Fruit fly (Drosophila melanogaster) whole organism, pupa: ENCODE measurements around the gene Mst89B.

Source experiments
- CG12605 ChIP-seq: fragments of 200-800 bp; sonication (Bioruptor generic); IDR thresholded peaks from 2 replicates; pipeline ENCODE4 v1.3.6; 2022; ENCODE audit warnings: missing biosample characterization, missing genetic modification characterization
- CG13204 ChIP-seq: fragments of 200-800 bp; sonication (Bioruptor generic); optimal IDR thresholded peaks from 2 replicates; lab custom pipeline; 2018; ENCODE audit warnings: missing biosample characterization, mild to moderate bottlenecking, missing genetic modification characterization, moderate library complexity
- CG15710 ChIP-seq: fragments of 200-800 bp; sonication (Bioruptor generic); optimal IDR thresholded peaks from 2 replicates; lab custom pipeline; 2018; ENCODE audit warnings: missing biosample characterization, mild to moderate bottlenecking, missing genetic modification characterization, moderate library complexity
- CG32121 ChIP-seq: fragments of 200-800 bp; sonication (Bioruptor generic); IDR thresholded peaks from 2 replicates; pipeline ENCODE4 v1.3.6; 2022; ENCODE audit warnings: missing biosample characterization, missing genetic modification characterization
- CG34367 ChIP-seq: fragments of 200-800 bp; sonication (Bioruptor generic); optimal IDR thresholded peaks from 2 replicates; lab custom pipeline; 2018; ENCODE audit warnings: missing biosample characterization, mild to moderate bottlenecking, missing genetic modification characterization
- CG4496 ChIP-seq: fragments of 200-800 bp; sonication (Bioruptor generic); IDR thresholded peaks from 3 replicates; pipeline ENCODE4 v1.3.6; 2022; ENCODE audit warnings: missing biosample characterization, missing genetic modification characterization
- CG8159 ChIP-seq: fragments of 200-800 bp; sonication (Bioruptor generic); optimal IDR thresholded peaks from 3 replicates; lab custom pipeline; 2018; ENCODE audit warnings: missing biosample characterization, mild to moderate bottlenecking, missing genetic modification characterization, moderate library complexity
- D1 ChIP-seq: fragments of 200-800 bp; sonication (Bioruptor generic); optimal IDR thresholded peaks from 2 replicates; lab custom pipeline; 2018; ENCODE audit warnings: missing biosample characterization, mild to moderate bottlenecking, missing genetic modification characterization, moderate library complexity
- EcR ChIP-seq: fragments of 200-800 bp; sonication (Bioruptor generic); optimal IDR thresholded peaks from 3 replicates; lab custom pipeline; 2019; ENCODE audit warnings: missing biosample characterization, missing genetic modification characterization, mild to moderate bottlenecking, moderate library complexity, missing genetic modification reagents
- Ets98B ChIP-seq: fragments of 200-800 bp; sonication (Bioruptor generic); IDR thresholded peaks from 2 replicates; pipeline ENCODE4 v1.3.6; 2022; ENCODE audit warnings: missing biosample characterization, missing genetic modification characterization
- Pif1B ChIP-seq: fragments of 200-800 bp; sonication (Bioruptor generic); optimal IDR thresholded peaks from 3 replicates; lab custom pipeline; 2016; ENCODE audit warnings: missing biosample characterization, missing genetic modification characterization
- Snoo ChIP-seq: fragments of 200-800 bp; sonication (Bioruptor generic); optimal IDR thresholded peaks from 3 replicates; lab custom pipeline; 2017; ENCODE audit warnings: missing biosample characterization, mild to moderate bottlenecking, missing genetic modification characterization, inconsistent platforms
- gl ChIP-seq: fragments of 200-800 bp; sonication (Bioruptor generic); optimal IDR thresholded peaks from 2 replicates; lab custom pipeline; 2018; ENCODE audit warnings: missing biosample characterization, mild to moderate bottlenecking, missing genetic modification characterization
- rn ChIP-seq: fragments of 200-800 bp; sonication (Bioruptor generic); IDR thresholded peaks from 2 replicates; pipeline ENCODE4 v1.3.6; 2022; ENCODE audit warnings: missing biosample characterization, missing genetic modification characterization

DNA sequence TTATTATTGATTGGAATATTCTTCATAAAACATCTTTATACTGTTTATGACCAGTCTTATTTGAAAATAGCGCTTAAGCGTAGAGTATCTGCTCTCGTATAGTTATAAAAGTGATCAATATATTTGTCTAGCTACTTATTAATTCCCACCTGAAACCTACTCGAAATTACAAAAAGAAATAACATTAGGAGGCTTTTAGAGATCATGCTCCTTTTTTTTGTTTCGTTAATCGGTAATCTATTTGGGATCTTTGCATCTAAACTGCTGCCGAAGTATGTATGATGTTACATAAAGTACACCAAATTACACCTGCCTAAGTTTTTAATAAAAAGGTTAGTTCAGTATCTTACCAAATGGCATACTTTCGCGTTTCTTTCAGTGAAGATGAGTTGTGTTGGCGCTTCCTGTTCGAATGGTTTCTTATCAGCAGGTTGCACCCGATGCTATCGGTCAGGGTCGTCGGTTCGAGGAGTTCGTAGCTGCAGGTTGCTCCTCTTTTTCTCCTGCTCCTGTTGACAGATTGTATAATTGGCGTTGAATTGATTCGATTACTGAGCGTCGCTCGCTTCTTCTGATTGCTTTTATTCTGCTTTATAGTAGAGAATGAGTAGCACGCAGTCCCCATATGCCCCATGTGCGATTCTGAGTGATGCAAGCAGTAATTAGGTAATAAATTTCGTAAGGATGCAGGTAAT lies 28.6 kb upstream of the Mst89B start:
- TF ChIP-seq Pif1B (GFP tag; lab: Kevin White, UChicago), result no peak
- TF ChIP-seq gl (tag; lab: Kevin White, UChicago), result no peak
- no peak for TF ChIP-seq CG4496 (GFP tag; lab: Robert Waterston, UW)
- TF ChIP-seq CG13204 (GFP tag; lab: Kevin White, UChicago), result no peak
- peak; percentile 50 for TF ChIP-seq CG15710 (tag; lab: Kevin White, UChicago)
- TF ChIP-seq D1 (tag; lab: Kevin White, UChicago), result peak; percentile 2
- TF ChIP-seq rn (GFP tag; lab: Robert Waterston, UW), result no peak
- TF ChIP-seq CG12605, result no peak
- peak; percentile 17 for TF ChIP-seq Snoo (tag; lab: Kevin White, UChicago)
- peak; percentile 91 for TF ChIP-seq EcR
- TF ChIP-seq Ets98B (GFP tag; lab: Robert Waterston, UW), result no peak
- TF ChIP-seq CG8159 (tag; lab: Kevin White, UChicago), result peak; percentile 68
- TF ChIP-seq CG34367, result peak; percentile 25
- no peak for TF ChIP-seq CG32121 (GFP tag; lab: Robert Waterston, UW)
